Worm (Caenorhabditis elegans) whole organism, L3 larva: Measurements from ENCODE around the gene F26H11.8.

ENCODE experiments used
- ama-1 ChIP-seq: fragments of 150-350 bp; optimal IDR thresholded peaks from 2 replicates; lab custom pipeline; 2018
- lin-39 ChIP-seq: fragments of 150-350 bp; optimal IDR thresholded peaks from 2 replicates; lab custom pipeline; 2018; ENCODE audit warnings: missing biosample characterization, missing genetic modification reagents, missing genetic modification characterization
- nhr-237 ChIP-seq: fragments of 150-350 bp; optimal IDR thresholded peaks from 2 replicates; lab custom pipeline; 2014; ENCODE audit warnings: missing biosample characterization, missing genetic modification characterization
- nhr-76 ChIP-seq: fragments of 150-350 bp; sonication (generic microtip); optimal IDR thresholded peaks from 5 replicates; lab custom pipeline; 2014; ENCODE audit warnings: missing biosample characterization, missing genetic modification characterization
- unc-62 ChIP-seq: fragments of 150-350 bp; sonication (generic microtip); optimal IDR thresholded peaks from 4 replicates; lab custom pipeline; 2014; ENCODE audit warnings: missing biosample characterization, missing genetic modification reagents, missing genetic modification characterization

ce11 chrII:14388213-14388612, at the start of gene F26H11.8:
- TF ChIP-seq nhr-76 (tag; lab: Kevin White, UChicago): no peak
- TF ChIP-seq lin-39 (tag; lab: Kevin White, UChicago): no peak
- no peak for TF ChIP-seq ama-1 (lab: Kevin White, UChicago)
- TF ChIP-seq nhr-237 (tag; lab: Kevin White, UChicago): no peak
- TF ChIP-seq unc-62 (GFP tag; lab: Kevin White, UChicago): no peak
